Fruit fly (Drosophila melanogaster) whole organism, prepupa: ENCODE data around the gene RhoGAP68F.
A peak's percentile ranks its signal among the peaks of the same experiment; 100 is the strongest.

Experiments used
- Blimp-1 ChIP-seq: fragments of 200-800 bp; sonication (Bioruptor generic); optimal IDR thresholded peaks from 3 replicates; lab custom pipeline; 2017; ENCODE audit warnings: missing biosample characterization, missing genetic modification characterization, mild to moderate bottlenecking, moderate library complexity, missing genetic modification reagents
- CG10631 ChIP-seq: fragments of 200-800 bp; sonication (Bioruptor generic); optimal IDR thresholded peaks from 2 replicates; lab custom pipeline; 2016; ENCODE audit warnings: missing biosample characterization, missing genetic modification characterization
- CG11294 ChIP-seq: fragments of 200-800 bp; sonication (Bioruptor generic); IDR thresholded peaks from 2 replicates; pipeline ENCODE4 v1.3.6; 2022; ENCODE audit warnings: missing biosample characterization, missing genetic modification characterization
- CG11902 ChIP-seq: fragments of 200-800 bp; sonication (Bioruptor generic); optimal IDR thresholded peaks from 3 replicates; lab custom pipeline; 2016; ENCODE audit warnings: missing biosample characterization, missing genetic modification characterization
- CG15336 ChIP-seq: fragments of 200-800 bp; sonication (Bioruptor generic); IDR thresholded peaks from 2 replicates; pipeline ENCODE4 v1.3.6; 2022; ENCODE audit warnings: missing biosample characterization, missing genetic modification characterization
- CG1621 ChIP-seq: fragments of 200-800 bp; sonication (Bioruptor generic); optimal IDR thresholded peaks from 3 replicates; lab custom pipeline; 2018; ENCODE audit warnings: missing biosample characterization, mild to moderate bottlenecking, missing genetic modification characterization
- CG16779 ChIP-seq: fragments of 200-800 bp; sonication (Bioruptor generic); optimal IDR thresholded peaks from 3 replicates; lab custom pipeline; 2017; ENCODE audit warnings: missing biosample characterization, mild to moderate bottlenecking, missing genetic modification characterization
- CG3032 ChIP-seq: fragments of 200-800 bp; optimal IDR thresholded peaks from 2 replicates; lab custom pipeline; 2019; ENCODE audit warnings: missing biosample characterization, mild to moderate bottlenecking, missing genetic modification characterization, moderate library complexity
- CG31627 ChIP-seq: fragments of 200-800 bp; sonication (Bioruptor generic); optimal IDR thresholded peaks from 3 replicates; lab custom pipeline; 2016; ENCODE audit warnings: missing biosample characterization, missing genetic modification characterization
- CG32006 ChIP-seq: fragments of 200-800 bp; sonication (Bioruptor generic); optimal IDR thresholded peaks from 3 replicates; lab custom pipeline; 2017; ENCODE audit warnings: missing biosample characterization, mild to moderate bottlenecking, missing genetic modification characterization
- CG34406 ChIP-seq: fragments of 200-800 bp; sonication (Bioruptor generic); optimal IDR thresholded peaks from 3 replicates; lab custom pipeline; 2016; ENCODE audit warnings: missing biosample characterization, missing genetic modification characterization
- CG3919 ChIP-seq: fragments of 200-800 bp; sonication (Bioruptor generic); optimal IDR thresholded peaks from 3 replicates; lab custom pipeline; 2016; ENCODE audit warnings: missing biosample characterization, missing genetic modification characterization
- CG6276 ChIP-seq: fragments of 200-800 bp; sonication (Bioruptor generic); optimal IDR thresholded peaks from 2 replicates; lab custom pipeline; 2017; ENCODE audit warnings: missing biosample characterization, mild to moderate bottlenecking, missing genetic modification characterization
- CG6792 ChIP-seq: fragments of 200-800 bp; sonication (Bioruptor generic); optimal IDR thresholded peaks from 3 replicates; lab custom pipeline; 2016; ENCODE audit warnings: missing biosample characterization, missing genetic modification characterization
- CG6808 ChIP-seq: fragments of 200-800 bp; sonication (Bioruptor generic); optimal IDR thresholded peaks from 3 replicates; lab custom pipeline; 2017; ENCODE audit warnings: missing biosample characterization, missing genetic modification characterization, mild to moderate bottlenecking, moderate library complexity, missing genetic modification reagents
- CG6854 ChIP-seq: fragments of 200-800 bp; sonication (Bioruptor generic); optimal IDR thresholded peaks from 2 replicates; lab custom pipeline; 2017; ENCODE audit warnings: missing biosample characterization, mild to moderate bottlenecking, missing genetic modification characterization
- CG7368 ChIP-seq: fragments of 200-800 bp; sonication (Bioruptor generic); optimal IDR thresholded peaks from 3 replicates; lab custom pipeline; 2016; ENCODE audit warnings: missing biosample characterization, missing genetic modification characterization
- CG8119 ChIP-seq: fragments of 200-800 bp; sonication (Bioruptor generic); IDR thresholded peaks from 3 replicates; pipeline ENCODE4 v1.3.6; 2022; ENCODE audit warnings: missing biosample characterization, missing genetic modification characterization
- CG8319 ChIP-seq: fragments of 200-800 bp; sonication (Bioruptor generic); optimal IDR thresholded peaks from 3 replicates; lab custom pipeline; 2016; ENCODE audit warnings: missing biosample characterization, missing genetic modification characterization
- Eip75B ChIP-seq: fragments of 200-800 bp; sonication (Bioruptor generic); optimal IDR thresholded peaks from 3 replicates; lab custom pipeline; 2016; ENCODE audit warnings: missing biosample characterization, missing genetic modification characterization
- Eip78C ChIP-seq: fragments of 200-800 bp; sonication (Bioruptor generic); peaks from one replicate; lab custom pipeline; 2016; ENCODE audit warnings: missing biosample characterization, missing genetic modification characterization
- Eip93F ChIP-seq: fragments of 200-800 bp; sonication (Bioruptor generic); optimal IDR thresholded peaks from 2 replicates; lab custom pipeline; 2016; ENCODE audit warnings: missing biosample characterization, mild to moderate bottlenecking, missing genetic modification characterization
- Ets21C ChIP-seq: fragments of 200-800 bp; sonication (Bioruptor generic); optimal IDR thresholded peaks from 3 replicates; lab custom pipeline; 2016; ENCODE audit warnings: missing biosample characterization, missing genetic modification characterization
- Ets96B ChIP-seq: fragments of 200-800 bp; optimal IDR thresholded peaks from 2 replicates; lab custom pipeline; 2019; ENCODE audit warnings: missing biosample characterization, mild to moderate bottlenecking, missing genetic modification characterization, moderate library complexity
- Gug ChIP-seq: fragments of 200-800 bp; sonication (Bioruptor generic); IDR thresholded peaks from 2 replicates; pipeline ENCODE4 v1.3.6; 2022; ENCODE audit warnings: missing biosample characterization, missing genetic modification characterization
- Hr39 ChIP-seq: fragments of 200-800 bp; sonication (Bioruptor generic); optimal IDR thresholded peaks from 2 replicates; lab custom pipeline; 2016; ENCODE audit warnings: missing biosample characterization, missing genetic modification characterization
- Hr4 ChIP-seq: fragments of 200-800 bp; sonication (Bioruptor generic); optimal IDR thresholded peaks from 3 replicates; lab custom pipeline; 2016; ENCODE audit warnings: missing biosample characterization, missing genetic modification characterization
- Lpt ChIP-seq: fragments of 200-800 bp; sonication (Bioruptor generic); optimal IDR thresholded peaks from 3 replicates; lab custom pipeline; 2016; ENCODE audit warnings: missing biosample characterization, missing genetic modification characterization
- Met ChIP-seq: fragments of 200-800 bp; sonication (Bioruptor generic); optimal IDR thresholded peaks from 3 replicates; lab custom pipeline; 2016; ENCODE audit warnings: missing biosample characterization, missing genetic modification characterization
- OdsH ChIP-seq: fragments of 200-800 bp; sonication (Bioruptor generic); optimal IDR thresholded peaks from 3 replicates; lab custom pipeline; 2016; ENCODE audit warnings: missing biosample characterization, missing genetic modification characterization
- Sox102F ChIP-seq: fragments of 200-800 bp; sonication (Bioruptor generic); optimal IDR thresholded peaks from 2 replicates; lab custom pipeline; 2016; ENCODE audit warnings: missing biosample characterization, mild to moderate bottlenecking, missing genetic modification characterization
- Sox15 ChIP-seq: fragments of 200-800 bp; sonication (Bioruptor generic); optimal IDR thresholded peaks from 3 replicates; lab custom pipeline; 2016; ENCODE audit warnings: missing biosample characterization, missing genetic modification characterization
- achi ChIP-seq: fragments of 200-800 bp; sonication (Bioruptor generic); optimal IDR thresholded peaks from 3 replicates; lab custom pipeline; 2016; ENCODE audit warnings: missing biosample characterization, missing genetic modification characterization
- acj6 ChIP-seq: fragments of 200-800 bp; sonication (Bioruptor generic); optimal IDR thresholded peaks from 3 replicates; lab custom pipeline; 2016; ENCODE audit warnings: missing biosample characterization, missing genetic modification characterization
- cyc ChIP-seq: fragments of 200-800 bp; sonication (Bioruptor generic); optimal IDR thresholded peaks from 3 replicates; lab custom pipeline; 2016; ENCODE audit warnings: missing biosample characterization, missing genetic modification characterization
- dac ChIP-seq: fragments of 200-800 bp; sonication (Bioruptor generic); optimal IDR thresholded peaks from 2 replicates; lab custom pipeline; 2017; ENCODE audit warnings: missing biosample characterization, mild to moderate bottlenecking, missing genetic modification characterization
- dsx ChIP-seq: fragments of 200-800 bp; optimal IDR thresholded peaks from 3 replicates; lab custom pipeline; 2019; ENCODE audit warnings: missing biosample characterization, mild to moderate bottlenecking, missing genetic modification characterization, moderate library complexity; ENCODE audit not compliant: poor library complexity, severe bottlenecking
- eg ChIP-seq: fragments of 200-800 bp; sonication (Bioruptor generic); IDR thresholded peaks from 3 replicates; pipeline ENCODE4 v1.3.6; 2022; ENCODE audit warnings: missing biosample characterization, missing genetic modification characterization
- esn ChIP-seq: fragments of 200-800 bp; sonication (Bioruptor generic); optimal IDR thresholded peaks from 2 replicates; lab custom pipeline; 2016; ENCODE audit warnings: missing biosample characterization, mild to moderate bottlenecking, missing genetic modification characterization, moderate library complexity
- fd59A ChIP-seq: fragments of 200-800 bp; sonication (Bioruptor generic); optimal IDR thresholded peaks from 2 replicates; lab custom pipeline; 2017; ENCODE audit warnings: missing biosample characterization, mild to moderate bottlenecking, missing genetic modification characterization, missing genetic modification reagents
- fd85E ChIP-seq: fragments of 200-800 bp; sonication (Bioruptor generic); optimal IDR thresholded peaks from 3 replicates; lab custom pipeline; 2016; ENCODE audit warnings: missing biosample characterization, missing genetic modification characterization
- fkh ChIP-seq: fragments of 200-800 bp; sonication (Bioruptor generic); optimal IDR thresholded peaks from 3 replicates; lab custom pipeline; 2017; ENCODE audit warnings: missing biosample characterization, mild to moderate bottlenecking, missing genetic modification characterization, moderate library complexity
- lz ChIP-seq: fragments of 200-800 bp; sonication (Bioruptor generic); optimal IDR thresholded peaks from 3 replicates; lab custom pipeline; 2016; ENCODE audit warnings: missing biosample characterization, missing genetic modification characterization
- net ChIP-seq: fragments of 200-800 bp; sonication (Bioruptor generic); optimal IDR thresholded peaks from 3 replicates; lab custom pipeline; 2016; ENCODE audit warnings: missing biosample characterization, missing genetic modification characterization
- ss ChIP-seq, 2 experiments: fragments of 200-800 bp; sonication (Bioruptor generic); optimal IDR thresholded peaks; 2 replicates in 1 of 2; 3 replicates in 1 of 2; lab custom pipeline; 2017 to 2018; ENCODE audit warnings: mild to moderate bottlenecking in 2 of 2, missing biosample characterization in 2 of 2, missing genetic modification characterization in 2 of 2, moderate library complexity in 1 of 2
- svp ChIP-seq: fragments of 200-800 bp; sonication (Bioruptor generic); peaks from one replicate; lab custom pipeline; 2016; ENCODE audit warnings: missing biosample characterization, missing genetic modification characterization
- topi ChIP-seq: fragments of 200-800 bp; sonication (Bioruptor generic); optimal IDR thresholded peaks from 3 replicates; lab custom pipeline; 2016; ENCODE audit warnings: missing biosample characterization, missing genetic modification characterization
- vri ChIP-seq: fragments of 200-800 bp; sonication (Bioruptor generic); optimal IDR thresholded peaks from 3 replicates; lab custom pipeline; 2016; ENCODE audit warnings: missing biosample characterization, mild to moderate bottlenecking, missing genetic modification characterization

RhoGAP68F gene

dm6 chr3L:12115103-12115502, 23.6 kb upstream of the RhoGAP68F start (continued):
- peak; percentile 85 for TF ChIP-seq OdsH
- TF ChIP-seq Lpt (GFP tag; lab: Kevin White, UChicago), result peak; percentile 76
- peak; percentile 74 for TF ChIP-seq CG15336 (GFP tag; lab: Robert Waterston, UW)
- peak; percentile 98 for TF ChIP-seq Eip78C
- TF ChIP-seq fkh (GFP tag; lab: Kevin White, UChicago), result no peak
- TF ChIP-seq CG32006 (GFP tag; lab: Kevin White, UChicago), result peak; percentile 72
- TF ChIP-seq Sox15 (GFP tag; lab: Kevin White, UChicago), result peak; percentile 69
- TF ChIP-seq CG6854, result peak; percentile 88
- TF ChIP-seq CG8119 (GFP tag; lab: Robert Waterston, UW), result peak; percentile 79; the same call in 2 of the 3 replicates
- TF ChIP-seq lz (GFP tag; lab: Kevin White, UChicago), result peak; percentile 91
- peak; percentile 89 for TF ChIP-seq vri (GFP tag; lab: Kevin White, UChicago)
- TF ChIP-seq CG34406 (GFP tag; lab: Kevin White, UChicago), result peak; percentile 85
- peak; percentile 94 for TF ChIP-seq topi (GFP tag; lab: Kevin White, UChicago)

- TF ChIP-seq CG8119 (GFP tag; lab: Robert Waterston, UW) (no peak), CG6792 (GFP tag; lab: Kevin White, UChicago) (no peak), CG6808 (GFP tag; lab: Kevin White, UChicago) (no peak), fkh (GFP tag; lab: Kevin White, UChicago) (peak; percentile 70), Ets21C (GFP tag; lab: Kevin White, UChicago) (no peak), CG10631 (no peak), Hr39 (no peak), Eip75B (no peak), CG11902 (GFP tag; lab: Kevin White, UChicago) (no peak), Gug (GFP tag; lab: Robert Waterston, UW) (no peak), CG31627 (GFP tag; lab: Kevin White, UChicago) (no peak), Ets96B (tag; lab: Kevin White, UChicago) (no peak), svp (GFP tag; lab: Kevin White, UChicago) (no peak), dac (no peak), CG3919 (GFP tag; lab: Kevin White, UChicago) (no peak), Eip93F (GFP tag; lab: Kevin White, UChicago) (no peak), Hr4 (GFP tag; lab: Kevin White, UChicago) (no peak), esn (no peak), CG32006 (GFP tag; lab: Kevin White, UChicago) (no peak), dsx (GFP tag; lab: Kevin White, UChicago) (no peak), eg (GFP tag; lab: Robert Waterston, UW) (no peak), topi (GFP tag; lab: Kevin White, UChicago) (peak; percentile 8), fd59A (GFP tag; lab: Kevin White, UChicago) (no peak), CG7368 (GFP tag; lab: Kevin White, UChicago) (no peak), OdsH (no peak), cyc (GFP tag; lab: Kevin White, UChicago) (peak; percentile 22), CG34406 (GFP tag; lab: Kevin White, UChicago) (no peak), net (GFP tag; lab: Kevin White, UChicago) (no peak), Blimp-1 (GFP tag; lab: Kevin White, UChicago) (no peak), CG3032 (tag; lab: Kevin White, UChicago) (peak; percentile 12), Met (GFP tag; lab: Kevin White, UChicago) (no peak), ss (GFP tag; optimal IDR thresholded peaks at IDR 0.05; lab: Kevin White, UChicago) (no peak), Sox102F (GFP tag; lab: Kevin White, UChicago) (no peak), CG6854 (no peak), CG8319 (GFP tag; lab: Kevin White, UChicago) (no peak), achi (GFP tag; lab: Kevin White, UChicago) (no peak), CG1621 (tag; lab: Kevin White, UChicago) (no peak), CG6276 (GFP tag; lab: Kevin White, UChicago) (no peak), CG11294 (GFP tag; lab: Robert Waterston, UW) (no peak), fd85E (GFP tag; lab: Kevin White, UChicago) (no peak), CG16779 (tag; lab: Kevin White, UChicago) (no peak), Eip78C (peak; percentile 21), lz (GFP tag; lab: Kevin White, UChicago) (peak; percentile 24), acj6 (GFP tag; lab: Kevin White, UChicago) (no peak), CG15336 (GFP tag; lab: Robert Waterston, UW) (no peak)
These were observed 22.5 kb upstream of the RhoGAP68F start, which contains the start of gene vers for dm6 chr3L:12115966-12116735. Gene vers (plus strand): TSS chr3L:12116101.
